Worm (Caenorhabditis elegans) whole organism, early embryonic: Measurements from ENCODE around the gene epg-4.

ENCODE experiments used
- B0310.2 ChIP-seq: sonication (generic microtip); optimal IDR thresholded peaks from 2 replicates; lab custom pipeline; 2016; ENCODE audit warnings: mild to moderate bottlenecking, missing genetic modification characterization, missing compliant biosample characterization
- F13C5.2 ChIP-seq: sonication (generic microtip); optimal IDR thresholded peaks from 2 replicates; lab custom pipeline; 2017; ENCODE audit warnings: mild to moderate bottlenecking, missing genetic modification characterization, inconsistent platforms, missing compliant biosample characterization
- aly-1 ChIP-seq: sonication (generic microtip); optimal IDR thresholded peaks from 2 replicates; lab custom pipeline; 2016; ENCODE audit warnings: missing genetic modification characterization, missing compliant biosample characterization
- ama-1 ChIP-seq: fragments of 150-350 bp; optimal IDR thresholded peaks from 2 replicates; lab custom pipeline; 2014
- ceh-13 ChIP-seq: fragments of 200-800 bp; sonication (Bioruptor generic); optimal IDR thresholded peaks from 2 replicates; lab custom pipeline; 2018; ENCODE audit warnings: mild to moderate bottlenecking, missing genetic modification characterization, missing compliant biosample characterization
- ceh-36 ChIP-seq: sonication (generic microtip); optimal IDR thresholded peaks from 2 replicates; lab custom pipeline; 2016; ENCODE audit warnings: missing genetic modification characterization, inconsistent platforms, missing compliant biosample characterization
- ets-7 ChIP-seq: sonication (generic microtip); optimal IDR thresholded peaks from 2 replicates; lab custom pipeline; 2016; ENCODE audit warnings: missing genotype, missing genetic modification characterization, missing compliant biosample characterization
- flt-1 ChIP-seq: fragments of 200-800 bp; sonication (Bioruptor generic); IDR thresholded peaks from 2 replicates; pipeline ENCODE4 v1.3.6; 2022; ENCODE audit warnings: missing genetic modification characterization, missing compliant biosample characterization
- hmbx-1 ChIP-seq: sonication (generic microtip); optimal IDR thresholded peaks from 2 replicates; lab custom pipeline; 2016; ENCODE audit warnings: mild to moderate bottlenecking, missing genetic modification characterization, missing compliant biosample characterization
- hmg-4 ChIP-seq: fragments of 200-800 bp; sonication (Bioruptor generic); optimal IDR thresholded peaks from 2 replicates; lab custom pipeline; 2018; ENCODE audit warnings: mild to moderate bottlenecking, missing genetic modification characterization, missing compliant biosample characterization
- hnd-1 ChIP-seq: sonication (generic microtip); optimal IDR thresholded peaks from 2 replicates; lab custom pipeline; 2016; ENCODE audit warnings: missing genetic modification characterization, missing compliant biosample characterization
- pes-1 ChIP-seq: fragments of 200-800 bp; sonication (Bioruptor generic); IDR thresholded peaks from 2 replicates; pipeline ENCODE4 v1.3.6; 2022; ENCODE audit warnings: missing genetic modification reagents, missing genetic modification characterization, missing compliant biosample characterization
- scrt-1 ChIP-seq: fragments of 200-800 bp; sonication (Bioruptor generic); IDR thresholded peaks from 2 replicates; pipeline ENCODE4 v1.3.6; 2022; ENCODE audit warnings: missing genetic modification characterization, missing compliant biosample characterization
- sea-1 ChIP-seq: fragments of 200-800 bp; sonication (Bioruptor generic); conservative IDR thresholded peaks from 2 replicates; pipeline ENCODE4 v1.3.6; 2022; ENCODE audit warnings: missing genetic modification characterization, missing compliant biosample characterization
- tbx-11 ChIP-seq: fragments of 200-800 bp; sonication (Bioruptor generic); IDR thresholded peaks from 2 replicates; pipeline ENCODE4 v1.3.6; 2022; ENCODE audit warnings: missing genetic modification characterization, missing compliant biosample characterization
- tbx-37 ChIP-seq: fragments of 200-800 bp; sonication (Bioruptor generic); conservative IDR thresholded peaks from 2 replicates; pipeline ENCODE4 v1.3.6; 2022; ENCODE audit warnings: missing genetic modification reagents, missing genetic modification characterization, missing compliant biosample characterization
- tra-4 ChIP-seq: sonication (generic microtip); optimal IDR thresholded peaks from 2 replicates; lab custom pipeline; 2017; ENCODE audit warnings: missing genetic modification characterization, missing compliant biosample characterization

epg-4 gene

ce11 chrIII:7201378-7202256 is 19.6 kb downstream of the epg-4 start, which contains the start of gene dpy-31:
Gene dpy-31 (plus strand): TSS chrIII:7202206.
- TF ChIP-seq tra-4 (tag; lab: Kevin White, UChicago) (no peak), tbx-37 (GFP tag; lab: Robert Waterston, UW) (no peak), tbx-11 (no peak), ama-1 (lab: Kevin White, UChicago) (no peak), hmbx-1 (tag; lab: Kevin White, UChicago) (no peak), hnd-1 (tag; lab: Kevin White, UChicago) (no peak), scrt-1 (GFP tag; lab: Robert Waterston, UW) (no peak), hmg-4 (GFP tag; lab: Kevin White, UChicago) (no peak), B0310.2 (tag; lab: Kevin White, UChicago) (no peak), ceh-36 (tag; lab: Kevin White, UChicago) (no peak), flt-1 (GFP tag; lab: Robert Waterston, UW) (no peak), sea-1 (GFP tag; lab: Robert Waterston, UW) (no peak)

DNA sequence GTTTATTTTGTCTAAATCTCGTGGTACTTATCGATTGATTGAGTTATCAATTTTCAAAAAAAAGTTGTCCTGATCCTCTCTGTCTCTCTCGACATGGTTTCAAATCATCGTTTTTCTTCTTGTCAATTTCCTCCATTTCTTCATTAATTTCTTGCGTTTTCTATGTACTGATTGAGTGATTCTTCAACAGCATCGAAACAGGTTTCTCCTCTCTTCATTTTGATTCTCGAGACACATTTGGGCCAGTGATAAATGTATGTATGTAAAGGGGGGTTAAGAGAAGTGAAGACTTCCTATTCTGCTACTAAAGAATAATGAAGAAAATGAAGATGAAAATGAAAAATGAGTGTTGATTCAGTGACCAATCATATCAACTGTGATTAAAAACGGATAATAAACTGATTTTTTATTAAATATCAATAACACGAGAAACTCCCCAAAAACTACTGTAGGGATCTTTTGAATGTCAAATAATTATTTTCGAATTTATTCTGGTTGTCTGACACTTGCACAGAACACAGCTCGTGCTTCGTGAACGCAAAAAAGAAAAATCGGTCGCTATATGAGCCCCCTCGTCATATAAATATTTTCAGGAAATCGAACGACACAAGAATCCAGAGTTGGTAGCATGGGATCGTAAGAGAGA is 21.3 kb downstream of the epg-4 start:
- TF ChIP-seq hnd-1 (tag; lab: Kevin White, UChicago) (no peak), ceh-36 (tag; lab: Kevin White, UChicago) (no peak), B0310.2 (tag; lab: Kevin White, UChicago) (no peak), F13C5.2 (tag; lab: Kevin White, UChicago) (no peak), hmg-4 (GFP tag; lab: Kevin White, UChicago) (no peak), ceh-13 (no peak), aly-1 (tag; lab: Kevin White, UChicago) (no peak), sea-1 (GFP tag; lab: Robert Waterston, UW) (no peak), flt-1 (GFP tag; lab: Robert Waterston, UW) (no peak), hmbx-1 (tag; lab: Kevin White, UChicago) (no peak), scrt-1 (GFP tag; lab: Robert Waterston, UW) (no peak), pes-1 (GFP tag; lab: Robert Waterston, UW) (no peak), ets-7 (no peak), tbx-37 (GFP tag; lab: Robert Waterston, UW) (no peak), tbx-11 (no peak), tra-4 (tag; lab: Kevin White, UChicago) (no peak), ama-1 (lab: Kevin White, UChicago) (no peak)

DNA sequence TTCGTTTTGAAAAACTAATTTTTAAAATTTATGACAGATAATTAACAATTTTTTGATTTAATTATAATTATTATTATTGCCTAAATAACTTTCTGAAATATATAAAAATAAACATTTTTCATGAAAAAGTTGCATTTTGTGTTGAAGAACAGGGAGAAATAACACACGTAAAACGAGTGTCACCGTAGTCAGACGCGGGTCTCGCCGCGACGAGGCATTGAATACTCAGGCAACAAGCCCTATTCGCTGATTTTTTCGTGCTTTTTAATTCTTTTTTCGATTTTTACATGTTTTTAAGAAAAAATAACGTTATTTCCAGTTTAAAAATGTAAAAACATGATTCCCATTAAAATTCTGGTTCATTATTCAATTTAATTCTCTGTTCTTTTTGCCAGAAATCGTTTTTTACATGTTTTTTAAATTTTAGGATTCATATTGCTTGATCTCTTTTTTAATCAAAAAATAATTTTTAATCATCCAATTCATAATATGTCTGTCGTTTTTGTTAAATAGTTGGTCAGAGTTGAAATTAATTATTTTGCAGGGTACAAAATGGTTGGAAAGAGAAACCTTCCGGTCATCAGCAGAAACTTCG is 26.0 kb downstream of the epg-4 start, which contains the start of gene rpl-6:
Gene rpl-6 (plus strand): TSS at position 545 of the 595 bp plus-strand sequence.
- TF ChIP-seq flt-1 (GFP tag; lab: Robert Waterston, UW), result no peak
- TF ChIP-seq F13C5.2 (tag; lab: Kevin White, UChicago), result peak; percentile 69

- TF ChIP-seq scrt-1 (GFP tag; lab: Robert Waterston, UW), result no peak
- TF ChIP-seq ama-1 (lab: Kevin White, UChicago), result no peak
- TF ChIP-seq B0310.2 (tag; lab: Kevin White, UChicago), result no peak
- no peak for TF ChIP-seq tbx-37 (GFP tag; lab: Robert Waterston, UW)
- TF ChIP-seq F13C5.2 (tag; lab: Kevin White, UChicago), result no peak
- no peak for TF ChIP-seq hmg-4 (GFP tag; lab: Kevin White, UChicago)
- TF ChIP-seq pes-1 (GFP tag; lab: Robert Waterston, UW), result no peak
- TF ChIP-seq flt-1 (GFP tag; lab: Robert Waterston, UW), result no peak
- TF ChIP-seq hnd-1 (tag; lab: Kevin White, UChicago), result no peak
- TF ChIP-seq aly-1 (tag; lab: Kevin White, UChicago), result no peak
- no peak for TF ChIP-seq tra-4 (tag; lab: Kevin White, UChicago)
- TF ChIP-seq ceh-36 (tag; lab: Kevin White, UChicago), result no peak
- no peak for TF ChIP-seq sea-1 (GFP tag; lab: Robert Waterston, UW)
- TF ChIP-seq hmbx-1 (tag; lab: Kevin White, UChicago), result no peak
Measured at ce11 chrIII:7209721-7210120, 27.8 kb downstream of the epg-4 start, which contains the start of gene R151.2. Gene R151.2 (plus strand): TSS chrIII:7209967.

DNA sequence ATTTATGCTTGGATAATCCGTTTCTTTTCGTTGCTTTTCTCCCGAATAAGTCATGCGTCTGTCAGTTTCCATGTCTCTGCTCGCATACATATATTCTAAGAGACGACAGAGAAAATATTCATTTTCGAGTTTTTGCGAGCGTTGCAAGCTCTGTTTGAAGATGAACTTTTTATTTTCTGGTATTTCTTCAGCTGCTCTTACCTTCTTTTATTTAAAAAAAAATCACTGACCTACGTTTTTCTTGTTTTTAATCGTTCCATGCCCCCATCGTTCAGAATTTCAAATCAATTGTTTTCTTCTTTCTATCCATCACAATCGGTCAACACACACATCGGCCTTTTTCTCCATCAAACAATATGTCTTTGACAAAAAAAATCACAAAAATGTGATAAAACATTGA is 28.5 kb downstream of the epg-4 start:
- TF ChIP-seq B0310.2 (tag; lab: Kevin White, UChicago) (no peak), pes-1 (GFP tag; lab: Robert Waterston, UW) (no peak), scrt-1 (GFP tag; lab: Robert Waterston, UW) (no peak), hmbx-1 (tag; lab: Kevin White, UChicago) (no peak), tbx-11 (no peak), ets-7 (no peak), hnd-1 (tag; lab: Kevin White, UChicago) (no peak), flt-1 (GFP tag; lab: Robert Waterston, UW) (no peak), tbx-37 (GFP tag; lab: Robert Waterston, UW) (no peak), tra-4 (tag; lab: Kevin White, UChicago) (no peak)

DNA sequence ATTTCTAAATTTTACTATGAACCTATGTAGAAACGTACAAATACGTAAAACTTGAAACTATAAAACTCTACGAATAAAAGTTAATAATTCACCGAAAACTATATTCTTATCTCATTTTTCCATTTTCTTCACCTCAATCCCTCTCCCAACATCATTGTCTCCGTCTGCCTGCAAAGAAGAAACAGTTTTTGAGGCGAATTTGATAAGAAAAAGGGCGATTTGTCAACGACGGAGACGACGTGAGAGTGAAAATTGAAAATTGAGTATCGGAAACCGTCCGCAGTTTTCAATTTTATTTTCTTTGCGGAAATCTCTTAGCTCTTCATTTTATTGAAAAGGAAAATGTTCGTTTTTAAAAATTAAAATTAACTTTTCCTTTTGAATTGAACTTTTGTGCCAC is 30.1 kb downstream of the epg-4 start:
- TF ChIP-seq hnd-1 (tag; lab: Kevin White, UChicago) (no peak), ceh-13 (no peak), pes-1 (GFP tag; lab: Robert Waterston, UW) (no peak), tbx-37 (GFP tag; lab: Robert Waterston, UW) (no peak), aly-1 (tag; lab: Kevin White, UChicago) (no peak), tra-4 (tag; lab: Kevin White, UChicago) (no peak), tbx-11 (no peak), sea-1 (GFP tag; lab: Robert Waterston, UW) (no peak), hmg-4 (GFP tag; lab: Kevin White, UChicago) (no peak), ama-1 (lab: Kevin White, UChicago) (no peak), scrt-1 (GFP tag; lab: Robert Waterston, UW) (no peak), flt-1 (GFP tag; lab: Robert Waterston, UW) (no peak), ceh-36 (tag; lab: Kevin White, UChicago) (no peak), hmbx-1 (tag; lab: Kevin White, UChicago) (no peak), F13C5.2 (tag; lab: Kevin White, UChicago) (no peak), ets-7 (no peak)
